Fruit fly (Drosophila melanogaster): ENCODE results near the gene CG2147.

Gene CG2147

DNA sequence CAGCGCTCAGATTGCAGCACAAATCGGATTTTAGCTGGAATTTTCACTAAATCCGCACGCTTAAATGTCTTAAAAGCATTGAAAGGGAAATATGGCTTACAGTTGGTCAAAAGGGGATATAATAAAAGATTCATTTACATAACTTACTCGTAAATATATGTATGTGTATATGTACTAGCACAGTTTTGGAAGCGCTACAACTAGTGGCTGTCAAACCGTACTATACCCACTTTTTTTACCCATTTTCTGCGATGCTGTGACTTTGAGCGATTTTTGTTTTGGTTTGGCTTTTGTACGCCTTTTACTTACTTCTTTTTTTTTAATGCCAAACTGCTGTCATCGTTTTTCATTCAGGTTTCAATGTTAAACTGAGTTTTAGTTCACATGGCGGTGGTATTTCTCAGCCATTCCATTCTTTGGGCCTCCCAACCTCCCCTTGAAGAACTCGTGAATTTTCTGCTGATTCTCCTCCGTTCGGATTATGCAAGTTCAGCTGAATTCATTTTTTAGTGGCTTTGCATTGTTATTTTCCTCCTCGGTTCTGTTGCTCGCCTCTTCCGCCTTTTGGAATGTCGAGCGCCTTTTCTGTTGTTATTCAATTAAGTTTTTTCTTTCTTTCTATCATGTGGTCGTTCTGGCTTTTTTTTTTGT lies 6.4 kb upstream of the CG2147 start:
- TF ChIP-seq CG33017 (tag; optimal IDR thresholded peaks at IDR 0.05): no peak
- TF ChIP-seq tj (GFP tag; optimal IDR thresholded peaks at IDR 0.05): peak; percentile 100

DNA sequence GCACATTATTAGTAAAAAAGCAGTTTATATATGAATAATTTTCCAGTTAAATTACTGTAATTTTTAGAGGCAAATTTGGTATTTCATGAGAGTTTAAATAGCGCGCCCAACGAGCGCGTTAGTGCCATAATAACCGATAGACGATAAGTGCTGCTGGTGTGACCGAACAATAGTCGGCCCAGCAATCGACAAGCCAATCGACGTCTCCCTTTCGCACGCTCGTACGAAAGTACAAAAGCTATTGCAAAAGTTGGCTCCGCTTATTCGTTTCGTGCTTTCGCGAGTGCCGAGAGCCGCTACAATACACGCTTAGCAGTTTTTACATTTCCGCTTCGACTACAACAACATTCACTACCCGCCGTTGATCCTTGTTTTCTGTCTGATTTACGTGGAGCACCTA lies 1.8 kb downstream of the CG2147 start, which contains the start of gene Trxr1:
TSS of gene Trxr1 (plus strand) at position 231 of the 400 bp plus-strand sequence.
- TF ChIP-seq bab1 (GFP tag; optimal IDR thresholded peaks at IDR 0.05) (peak; percentile 75), Clk (GFP tag; optimal IDR thresholded peaks at IDR 0.05) (no peak), Mnt (GFP tag; optimal IDR thresholded peaks at IDR 0.05) (peak; percentile 63), cnc (optimal IDR thresholded peaks at IDR 0.05) (no peak), CG1620 (GFP tag; optimal IDR thresholded peaks at IDR 0.05) (no peak), Crg-1 (GFP tag; optimal IDR thresholded peaks at IDR 0.05) (no peak), CG5204 (GFP tag; optimal IDR thresholded peaks at IDR 0.05) (no peak), Hr96 (GFP tag; optimal IDR thresholded peaks at IDR 0.05) (no peak), toe (GFP tag; optimal IDR thresholded peaks at IDR 0.05) (no peak), CG33017 (tag; optimal IDR thresholded peaks at IDR 0.05) (peak; percentile 20), ovo (GFP tag; optimal IDR thresholded peaks at IDR 0.05) (peak; percentile 22), CG7101 (tag; optimal IDR thresholded peaks at IDR 0.05) (peak; percentile 24), pad (GFP tag; optimal IDR thresholded peaks at IDR 0.05) (peak; percentile 30), tj (GFP tag; optimal IDR thresholded peaks at IDR 0.05) (peak; percentile 46), CG7045 (GFP tag; optimal IDR thresholded peaks at IDR 0.05) (no peak), cic (GFP tag; optimal IDR thresholded peaks at IDR 0.05) (peak; percentile 4), CG11617 (GFP tag; optimal IDR thresholded peaks at IDR 0.05) (peak; percentile 47), CG14711 (tag; optimal IDR thresholded peaks at IDR 0.05) (peak; percentile 19)

DNA sequence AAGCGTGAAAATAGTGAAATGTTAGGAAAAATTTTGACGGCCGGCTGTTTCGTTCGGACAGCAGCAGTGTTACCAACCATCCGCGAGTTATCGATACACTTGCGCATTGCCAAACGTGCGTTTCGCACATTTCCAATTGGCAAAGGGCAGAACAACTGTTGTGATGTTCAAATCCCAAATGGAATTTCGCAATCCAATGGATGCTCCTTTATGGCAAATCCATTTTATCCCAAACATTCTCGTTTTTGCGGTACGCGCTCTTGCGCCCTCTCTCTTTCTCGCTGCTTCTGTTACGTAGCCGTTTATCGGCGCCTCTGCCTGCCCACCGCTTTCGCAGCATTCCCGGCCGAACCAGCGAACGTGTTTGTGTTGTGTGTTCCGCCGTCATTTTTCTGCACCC lies 2.8 kb downstream of the CG2147 start:
- TF ChIP-seq CG11617 (GFP tag; optimal IDR thresholded peaks at IDR 0.05) (no peak), ovo (GFP tag; optimal IDR thresholded peaks at IDR 0.05) (no peak), CG1620 (GFP tag; optimal IDR thresholded peaks at IDR 0.05) (no peak), CG33017 (tag; optimal IDR thresholded peaks at IDR 0.05) (no peak), cic (GFP tag; optimal IDR thresholded peaks at IDR 0.05) (no peak), CG12768 (GFP tag; optimal IDR thresholded peaks at IDR 0.05) (peak; percentile 12), CG14711 (tag; optimal IDR thresholded peaks at IDR 0.05) (peak; percentile 34), toe (GFP tag; optimal IDR thresholded peaks at IDR 0.05) (no peak), Crg-1 (GFP tag; optimal IDR thresholded peaks at IDR 0.05) (peak; percentile 29), Clk (GFP tag; optimal IDR thresholded peaks at IDR 0.05) (no peak), kay (GFP tag; ENCODE audit: borderline replicate concordance) (no peak), Hr96 (GFP tag; optimal IDR thresholded peaks at IDR 0.05) (no peak), Mnt (GFP tag; optimal IDR thresholded peaks at IDR 0.05) (peak; percentile 64), CG5204 (GFP tag; optimal IDR thresholded peaks at IDR 0.05) (no peak), bab1 (GFP tag; optimal IDR thresholded peaks at IDR 0.05) (no peak)

DNA sequence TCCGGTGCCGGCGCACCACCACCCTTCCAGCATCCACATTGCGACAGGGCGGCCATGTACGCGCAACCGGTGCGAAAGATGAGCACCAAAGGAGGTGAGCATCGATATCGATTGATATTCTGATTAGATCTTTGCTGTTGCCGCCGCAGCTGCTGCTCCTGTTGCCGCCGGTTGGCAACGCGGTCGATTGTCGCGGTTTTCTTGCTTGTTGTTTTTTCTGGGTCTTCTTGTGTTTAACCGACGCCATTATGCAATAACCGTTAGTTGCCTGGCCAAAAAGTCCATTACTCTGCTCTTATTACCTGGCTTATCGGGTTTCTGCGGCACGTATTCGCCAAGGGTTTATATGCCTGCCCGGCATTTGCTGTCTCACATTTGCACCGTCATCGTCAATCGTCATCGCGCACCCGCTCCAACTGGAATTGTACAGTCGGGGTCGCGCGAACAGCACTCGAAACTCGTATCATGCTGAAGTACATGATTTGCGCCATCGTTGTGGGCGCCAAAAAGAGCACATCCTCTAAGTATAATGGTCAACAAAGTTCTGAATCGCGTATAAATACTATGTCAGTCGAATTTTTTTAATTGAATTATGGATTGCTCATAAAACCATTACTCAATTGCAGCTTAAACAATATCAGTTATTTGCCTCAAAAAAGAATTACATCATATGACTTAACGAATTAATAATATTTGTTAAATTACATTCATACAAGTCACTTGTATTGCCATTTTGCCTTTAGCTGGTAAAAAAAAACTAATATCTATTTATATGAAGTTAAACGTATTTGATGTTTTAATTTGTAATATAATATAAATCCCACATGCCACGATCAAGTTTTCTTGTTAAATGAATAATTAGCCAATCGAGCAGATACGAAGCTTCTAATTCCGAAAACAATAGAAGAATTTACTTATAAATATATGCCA lies 3.7 kb downstream of the CG2147 start, which contains the start of gene sni:
TSS of gene sni (minus strand) at position 51 of the 930 bp plus-strand sequence.
- TF ChIP-seq cic (GFP tag; optimal IDR thresholded peaks at IDR 0.05): no peak
- TF ChIP-seq cnc (optimal IDR thresholded peaks at IDR 0.05): peak; percentile 94 to 98
- peak; percentile 36 for TF ChIP-seq CG12768 (GFP tag; optimal IDR thresholded peaks at IDR 0.05)
- TF ChIP-seq toe (GFP tag; optimal IDR thresholded peaks at IDR 0.05): no peak
- peak; percentile 76 for TF ChIP-seq tj (GFP tag; optimal IDR thresholded peaks at IDR 0.05)
- TF ChIP-seq ovo (GFP tag; optimal IDR thresholded peaks at IDR 0.05): peak; percentile 28
- no peak for TF ChIP-seq pad (GFP tag; optimal IDR thresholded peaks at IDR 0.05)
- no peak for TF ChIP-seq CG1620 (GFP tag; optimal IDR thresholded peaks at IDR 0.05)
- TF ChIP-seq CG33017 (tag; optimal IDR thresholded peaks at IDR 0.05): peak; percentile 21
- TF ChIP-seq CG5204 (GFP tag; optimal IDR thresholded peaks at IDR 0.05): no peak
- peak; percentile 39 for TF ChIP-seq CG11617 (GFP tag; optimal IDR thresholded peaks at IDR 0.05)
- TF ChIP-seq Hr96 (GFP tag; optimal IDR thresholded peaks at IDR 0.05): no peak
- TF ChIP-seq Crg-1 (GFP tag; optimal IDR thresholded peaks at IDR 0.05): no peak
- peak; percentile 60 for TF ChIP-seq CG7101 (tag; optimal IDR thresholded peaks at IDR 0.05)
- no peak for TF ChIP-seq CG7045 (GFP tag; optimal IDR thresholded peaks at IDR 0.05)
- TF ChIP-seq kay (GFP tag; ENCODE audit: borderline replicate concordance): no peak
- peak; percentile 32 for TF ChIP-seq CG14711 (tag; optimal IDR thresholded peaks at IDR 0.05)
- TF ChIP-seq Clk (GFP tag; optimal IDR thresholded peaks at IDR 0.05): no peak
- TF ChIP-seq Mnt (GFP tag; optimal IDR thresholded peaks at IDR 0.05): no peak
- no peak for TF ChIP-seq bab1 (GFP tag; optimal IDR thresholded peaks at IDR 0.05)

DNA sequence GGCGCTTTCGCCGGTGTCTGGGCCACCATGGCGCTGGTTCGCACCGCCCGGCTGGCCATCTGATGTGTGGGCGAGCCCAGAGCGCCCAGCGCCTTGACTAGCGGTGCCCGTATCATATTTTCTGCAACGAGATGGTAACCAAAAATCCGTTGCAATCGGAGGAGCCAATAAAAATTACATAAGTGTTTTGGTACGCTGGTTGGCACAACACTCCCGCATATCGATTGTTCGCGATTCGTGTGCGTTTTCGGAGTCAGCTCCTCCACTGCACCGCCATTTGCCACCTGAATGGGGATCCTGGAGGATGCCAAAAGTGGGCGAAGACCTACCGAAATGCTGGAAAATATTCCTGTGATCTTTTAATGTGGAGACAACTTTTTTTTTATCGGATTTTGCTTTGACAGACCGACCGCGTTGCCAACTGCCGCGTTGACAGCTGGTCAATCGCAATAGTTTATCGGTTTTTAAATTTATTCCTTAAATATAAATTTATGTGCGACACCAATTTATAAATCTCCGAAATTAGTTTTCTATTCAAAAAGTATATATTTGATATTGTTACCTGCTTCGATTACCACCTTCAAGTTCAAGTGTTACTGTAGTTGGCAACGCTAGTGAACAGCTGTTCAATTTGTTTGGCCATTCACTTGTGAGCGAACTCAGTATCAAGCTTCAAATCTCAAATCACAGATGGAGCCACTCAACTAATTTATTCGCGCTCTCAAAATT lies 10.9 kb downstream of the CG2147 start, which contains the start of gene ND-75:
TSS of gene ND-75 (minus strand) at position 420 of the 729 bp plus-strand sequence.
- TF ChIP-seq CG12768 (GFP tag; optimal IDR thresholded peaks at IDR 0.05) (no peak), CG1620 (GFP tag; optimal IDR thresholded peaks at IDR 0.05) (no peak), cic (GFP tag; optimal IDR thresholded peaks at IDR 0.05) (no peak), CG14711 (tag; optimal IDR thresholded peaks at IDR 0.05) (no peak), CG33017 (tag; optimal IDR thresholded peaks at IDR 0.05) (no peak), bab1 (GFP tag; optimal IDR thresholded peaks at IDR 0.05) (peak; percentile 35), toe (GFP tag; optimal IDR thresholded peaks at IDR 0.05) (no peak)
